Fruit fly (Drosophila melanogaster) whole organism, adult: ENCODE results near the gene Rh7.

Source experiments
- CG11617 ChIP-seq: fragments of 200-800 bp; sonication (Bioruptor generic); optimal IDR thresholded peaks from 2 replicates; lab custom pipeline; 2017; ENCODE audit warnings: mild to moderate bottlenecking, missing biosample characterization, missing genetic modification reagents, missing genetic modification characterization
- CG12768 ChIP-seq: fragments of 200-800 bp; sonication (Bioruptor generic); optimal IDR thresholded peaks from 2 replicates; lab custom pipeline; 2017; ENCODE audit warnings: missing biosample characterization, missing genetic modification characterization, mild to moderate bottlenecking, moderate library complexity, missing genetic modification reagents
- CG14711 ChIP-seq: fragments of 200-800 bp; sonication (Bioruptor generic); optimal IDR thresholded peaks from 2 replicates; lab custom pipeline; 2018; ENCODE audit warnings: missing biosample characterization, mild to moderate bottlenecking, missing genetic modification characterization, moderate library complexity
- CG33017 ChIP-seq: fragments of 200-800 bp; sonication (Bioruptor generic); optimal IDR thresholded peaks from 2 replicates; lab custom pipeline; 2018; ENCODE audit warnings: missing biosample characterization, mild to moderate bottlenecking, missing genetic modification characterization, moderate library complexity
- CG7045 ChIP-seq: fragments of 200-800 bp; sonication (Bioruptor generic); optimal IDR thresholded peaks from 2 replicates; lab custom pipeline; 2017; ENCODE audit warnings: missing biosample characterization, mild to moderate bottlenecking, missing genetic modification characterization
- Crg-1 ChIP-seq: fragments of 200-800 bp; sonication (Bioruptor generic); optimal IDR thresholded peaks from 2 replicates; lab custom pipeline; 2016; ENCODE audit warnings: missing biosample characterization, missing genetic modification characterization
- bab1 ChIP-seq: fragments of 200-800 bp; sonication (Bioruptor generic); optimal IDR thresholded peaks from 3 replicates; lab custom pipeline; 2019; ENCODE audit warnings: missing biosample characterization, mild to moderate bottlenecking, missing genetic modification characterization, moderate library complexity
- kay ChIP-seq: fragments of 200-800 bp; sonication (Bioruptor generic); peaks from one replicate; lab custom pipeline; 2016; ENCODE audit warnings: missing biosample characterization, missing genetic modification characterization, borderline replicate concordance
- ovo ChIP-seq: fragments of 200-800 bp; sonication (Bioruptor generic); optimal IDR thresholded peaks from 2 replicates; lab custom pipeline; 2016; ENCODE audit warnings: missing biosample characterization, missing genetic modification characterization
- pad ChIP-seq: fragments of 200-800 bp; sonication (Bioruptor generic); optimal IDR thresholded peaks from 3 replicates; lab custom pipeline; 2017; ENCODE audit warnings: missing biosample characterization, missing genetic modification characterization, mild to moderate bottlenecking, moderate library complexity, missing genetic modification reagents

DNA sequence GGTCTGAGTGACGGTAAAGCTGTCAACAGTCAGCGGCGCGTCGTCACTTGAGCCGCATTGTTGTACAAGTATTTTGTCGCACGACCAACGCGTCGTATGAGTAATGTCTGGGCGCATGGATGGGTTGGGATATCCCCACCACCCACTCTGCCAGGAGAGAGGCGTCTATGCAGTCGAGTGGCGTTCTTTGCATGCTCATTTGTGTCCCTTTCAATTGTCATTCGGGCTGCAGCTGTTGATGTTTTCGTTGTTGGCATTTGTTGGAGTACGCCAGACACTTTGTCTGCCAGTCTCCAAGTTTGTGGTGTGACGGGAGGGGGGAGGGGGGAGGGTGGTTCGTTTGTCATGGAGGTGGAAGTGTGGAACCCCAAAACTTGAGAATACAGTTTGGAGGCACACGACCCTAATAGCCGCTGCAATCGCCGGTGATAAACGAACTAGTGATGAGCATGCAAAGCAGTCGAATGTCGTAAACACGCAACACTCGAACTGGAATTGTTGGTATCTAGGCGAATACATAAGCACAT, 13.1 kb downstream of the Rh7 start:
- TF ChIP-seq bab1 (no peak), pad (GFP tag; lab: Kevin White, UChicago) (no peak), CG11617 (GFP tag; lab: Kevin White, UChicago) (no peak), Crg-1 (GFP tag; lab: Kevin White, UChicago) (no peak), CG14711 (no peak), CG7045 (GFP tag; lab: Kevin White, UChicago) (no peak), ovo (GFP tag; lab: Kevin White, UChicago) (no peak), CG12768 (no peak), CG33017 (tag; lab: Kevin White, UChicago) (no peak), kay (GFP tag; lab: Kevin White, UChicago) (no peak)
